Worm (Caenorhabditis elegans): ENCODE data around the gene nlp-59.

DNA sequence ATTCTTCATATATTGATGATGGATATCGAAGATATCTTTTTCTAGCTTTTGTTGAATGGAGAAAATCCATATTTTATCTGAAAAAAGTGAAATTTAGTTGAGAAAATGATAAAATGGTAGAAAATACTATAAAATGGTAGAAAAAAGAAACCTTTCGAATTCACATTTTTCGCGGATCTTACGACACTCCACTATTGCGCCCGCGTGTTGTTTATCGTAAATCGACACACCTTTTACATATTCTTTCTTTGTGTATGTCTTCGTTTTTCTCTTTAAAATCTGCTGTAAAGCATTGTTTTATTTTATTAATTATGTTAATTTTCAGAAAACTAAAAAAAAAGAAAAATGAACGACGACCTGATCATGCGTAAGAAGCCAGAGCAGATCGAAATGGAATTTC is 19.6 kb downstream of the nlp-59 start, which contains the start of the genes cdt-2 and T01C3.2:
- TF ChIP-seq W03F9.2 (tag; optimal IDR thresholded peaks at IDR 0.05), result no peak
- no peak for TF ChIP-seq him-1 (tag; optimal IDR thresholded peaks at IDR 0.05)
